Fruit fly (Drosophila melanogaster): ENCODE data around the gene nub.

nub gene

dm6 chr2L:12542018-12542417, 45.4 kb upstream of the nub start (continued):
- TF ChIP-seq CG12391 (tag; optimal IDR thresholded peaks at IDR 0.05) = peak; percentile 43
- TF ChIP-seq inv (GFP tag; IDR thresholded peaks at IDR 0.05; ENCODE audit: partially characterized antibody) = no peak
- TF ChIP-seq CG13775 (GFP tag; optimal IDR thresholded peaks at IDR 0.05) = peak; percentile 61
- no peak for TF ChIP-seq Stat92E (GFP tag; optimal IDR thresholded peaks at IDR 0.05)
- TF ChIP-seq CHES-1-like (GFP tag; optimal IDR thresholded peaks at IDR 0.05) = peak; percentile 2
- no peak for TF ChIP-seq Sox100B (GFP tag; optimal IDR thresholded peaks at IDR 0.05)
- no peak for TF ChIP-seq fu2 (GFP tag; optimal IDR thresholded peaks at IDR 0.05)
- TF ChIP-seq CG12299 (tag; optimal IDR thresholded peaks at IDR 0.05) = no peak
- TF ChIP-seq B-H2 (GFP tag; optimal IDR thresholded peaks at IDR 0.05) = no peak
- peak; percentile 29 for TF ChIP-seq CG6765 (GFP tag; optimal IDR thresholded peaks at IDR 0.05)
- no peak for TF ChIP-seq CG2199 (GFP tag; IDR thresholded peaks at IDR 0.05)
- peak; percentile 67 for TF ChIP-seq CG9817 (tag; optimal IDR thresholded peaks at IDR 0.05)
- no peak for TF ChIP-seq CG4282 (GFP tag; optimal IDR thresholded peaks at IDR 0.05)
- TF ChIP-seq crp (GFP tag; optimal IDR thresholded peaks at IDR 0.05) = no peak
- TF ChIP-seq ci (GFP tag; IDR thresholded peaks at IDR 0.05) = no peak
- no peak for TF ChIP-seq stwl (tag; optimal IDR thresholded peaks at IDR 0.05)
- TF ChIP-seq Ets97D (GFP tag; optimal IDR thresholded peaks at IDR 0.05) = no peak
- no peak for TF ChIP-seq lov (optimal IDR thresholded peaks at IDR 0.05)
- no peak for TF ChIP-seq lov (GFP tag; IDR thresholded peaks at IDR 0.05)
- peak; percentile 7 for TF ChIP-seq Hsf (GFP tag; optimal IDR thresholded peaks at IDR 0.05)
- peak; percentile 10 for TF ChIP-seq org-1 (GFP tag; optimal IDR thresholded peaks at IDR 0.05)
- TF ChIP-seq CG18599 (GFP tag; optimal IDR thresholded peaks at IDR 0.05) = peak; percentile 76
- TF ChIP-seq CG7372 (GFP tag; IDR thresholded peaks at IDR 0.05) = no peak
- no peak for TF ChIP-seq Oaz (GFP tag; IDR thresholded peaks at IDR 0.05)
- TF ChIP-seq Gug (GFP tag; IDR thresholded peaks at IDR 0.05) = no peak
- no peak for TF ChIP-seq CG9609 (GFP tag; optimal IDR thresholded peaks at IDR 0.05)
- TF ChIP-seq az2 (GFP tag; optimal IDR thresholded peaks at IDR 0.05) = no peak
- TF ChIP-seq CG16813 (GFP tag; IDR thresholded peaks at IDR 0.05; ENCODE audit: partially characterized antibody) = no peak
- TF ChIP-seq D (optimal IDR thresholded peaks at IDR 0.05) = no peak
- no peak for TF ChIP-seq D (GFP tag; optimal IDR thresholded peaks at IDR 0.05)
- TF ChIP-seq CG4404 (GFP tag; IDR thresholded peaks at IDR 0.05) = no peak
- TF ChIP-seq jigr1 (GFP tag; IDR thresholded peaks at IDR 0.05) = no peak
- TF ChIP-seq CG12744 (GFP tag; optimal IDR thresholded peaks at IDR 0.05) = no peak
- no peak for TF ChIP-seq Rx (GFP tag; IDR thresholded peaks at IDR 0.05)
- peak; percentile 20 for TF ChIP-seq vfl (GFP tag; optimal IDR thresholded peaks at IDR 0.05)
- peak; percentile 54; the same call in 1 of the 3 replicates for TF ChIP-seq CG17361 (GFP tag; IDR thresholded peaks at IDR 0.05)
- no peak for TF ChIP-seq CG32772 (GFP tag; IDR thresholded peaks at IDR 0.05)
- TF ChIP-seq Mrtf (GFP tag; IDR thresholded peaks at IDR 0.05) = no peak
- TF ChIP-seq da (GFP tag; optimal IDR thresholded peaks at IDR 0.05) = no peak
- no peak for TF ChIP-seq CTCF (GFP tag; optimal IDR thresholded peaks at IDR 0.05)
- TF ChIP-seq hkb (optimal IDR thresholded peaks at IDR 0.05) = no peak
- no peak for TF ChIP-seq hkb (GFP tag; IDR thresholded peaks at IDR 0.05)
- TF ChIP-seq Drgx (GFP tag; IDR thresholded peaks at IDR 0.05) = no peak
- no peak for TF ChIP-seq CG2116 (GFP tag; optimal IDR thresholded peaks at IDR 0.05)
- no peak for TF ChIP-seq Doc2 (GFP tag; IDR thresholded peaks at IDR 0.05)
- no peak for TF ChIP-seq Trl (optimal IDR thresholded peaks at IDR 0.05)
- TF ChIP-seq Trl (GFP tag; optimal IDR thresholded peaks at IDR 0.05) = no peak
- no peak for TF ChIP-seq br (optimal IDR thresholded peaks at IDR 0.05)
- no peak; the same call in 1 of the 2 replicates for TF ChIP-seq CG14014 (GFP tag; IDR thresholded peaks at IDR 0.05)
- TF ChIP-seq gsb-n (tag; optimal IDR thresholded peaks at IDR 0.05) = no peak
- TF ChIP-seq Meics (GFP tag; optimal IDR thresholded peaks at IDR 0.05) = peak; percentile 80
- TF ChIP-seq D19B (GFP tag; optimal IDR thresholded peaks at IDR 0.05) = peak; percentile 40
- no peak for TF ChIP-seq YL-1 (GFP tag; optimal IDR thresholded peaks at IDR 0.05)
- no peak for TF ChIP-seq CG15601 (tag; optimal IDR thresholded peaks at IDR 0.05)
- peak; percentile 15; the same call in 1 of the 2 replicates for TF ChIP-seq MBD-R2 (GFP tag; IDR thresholded peaks at IDR 0.05)
